Worm (Caenorhabditis elegans) whole organism, L4 larva: Measurements from ENCODE around the gene C09B8.3.

Source experiments
- dmd-9 ChIP-seq: fragments of 200-800 bp; sonication (Bioruptor generic); IDR thresholded peaks from 2 replicates; pipeline ENCODE4 v1.3.6; 2022; ENCODE audit warnings: missing genetic modification reagents, missing genetic modification characterization, missing compliant biosample characterization
- lin-38 ChIP-seq: fragments of 200-800 bp; sonication (Bioruptor generic); IDR thresholded peaks from 2 replicates; pipeline ENCODE4 v1.3.6; 2022; ENCODE audit warnings: missing genetic modification reagents, missing genetic modification characterization, missing compliant biosample characterization
- unc-39 ChIP-seq: sonication (generic microtip); optimal IDR thresholded peaks from 2 replicates; lab custom pipeline; 2017; ENCODE audit warnings: missing biosample characterization, missing genetic modification characterization

DNA sequence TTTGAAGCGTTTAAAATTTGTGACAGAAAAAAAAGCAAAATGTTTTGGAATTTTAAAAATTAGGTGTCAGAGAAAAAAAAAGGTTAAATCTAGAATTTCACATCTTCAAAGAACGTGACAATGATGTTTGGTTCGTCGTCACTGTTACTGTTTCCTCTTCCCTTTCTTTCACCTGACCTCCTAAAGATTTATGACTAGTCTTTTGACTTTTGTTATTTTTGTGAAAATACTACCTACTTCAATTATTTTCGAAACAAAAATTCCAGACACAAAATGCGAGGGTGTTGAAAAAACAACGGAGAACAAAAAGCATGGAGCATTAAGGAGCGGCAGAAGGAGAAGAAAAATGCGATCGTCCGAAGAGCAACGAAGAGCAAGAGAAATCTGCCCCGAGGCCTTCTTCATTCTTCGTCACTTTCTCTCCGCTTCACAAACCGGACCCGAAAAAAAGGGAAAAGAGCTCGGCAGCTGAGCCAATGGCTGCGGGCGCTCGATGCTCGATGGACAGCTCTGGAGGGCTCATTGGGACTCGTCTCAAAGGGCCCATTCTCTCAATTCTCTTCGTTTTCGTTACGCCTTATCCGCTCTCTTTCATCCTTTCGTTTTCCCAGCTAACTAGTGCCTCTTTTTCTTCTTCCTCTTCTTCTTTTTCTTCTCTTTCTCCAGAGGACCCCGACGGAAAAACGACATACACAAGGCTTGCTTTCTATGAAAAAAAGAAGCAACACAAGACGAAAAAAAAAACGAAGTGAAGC is 34.1 kb downstream of the C09B8.3 start:
- TF ChIP-seq dmd-9 (no peak), unc-39 (tag; lab: Kevin White, UChicago) (no peak), lin-38 (no peak)
